Worm (Caenorhabditis elegans): ENCODE results near the gene rsp-8.
A peak's percentile ranks its signal among the peaks of the same experiment; 100 is the strongest.

DNA sequence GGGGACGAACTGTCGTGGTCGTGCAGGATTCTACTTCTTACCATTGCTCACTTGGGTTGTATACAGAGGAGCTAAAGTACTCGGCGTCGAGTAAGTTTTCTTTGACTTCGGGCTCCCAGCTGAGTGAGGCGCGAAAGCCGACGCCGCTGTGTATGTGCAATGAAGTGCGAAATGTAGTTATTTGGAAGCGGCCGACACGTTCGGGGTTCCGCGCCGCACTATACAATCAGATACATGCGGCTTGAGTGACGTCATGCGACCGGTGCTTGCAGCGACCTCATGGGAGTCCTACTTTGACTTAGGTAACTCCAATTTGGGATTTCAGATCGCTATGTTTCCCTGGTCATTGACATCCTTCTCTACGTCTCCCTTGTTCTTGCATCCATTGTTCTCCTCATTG is 8.4 kb upstream of the rsp-8 start:
- peak; percentile 81 for TF ChIP-seq snpc-4 (tag; optimal IDR thresholded peaks at IDR 0.05)
- no peak for TF ChIP-seq nhr-11 (tag; optimal IDR thresholded peaks at IDR 0.05)
- TF ChIP-seq unc-62 (GFP tag; optimal IDR thresholded peaks at IDR 0.05), result no peak
- TF ChIP-seq lin-13 (GFP tag; optimal IDR thresholded peaks at IDR 0.05), result no peak
- no peak for TF ChIP-seq ama-1 (optimal IDR thresholded peaks at IDR 0.05)
- no peak for TF ChIP-seq lin-39 (tag; optimal IDR thresholded peaks at IDR 0.05)
- TF ChIP-seq elt-3 (tag; optimal IDR thresholded peaks at IDR 0.05), result no peak

Data from whole organism, L2 larva.